Worm (Caenorhabditis elegans) whole organism, mixed stage, embryonic: ENCODE results near the gene F57C7.4.

Experiments
- M03D4.4 ChIP-seq: sonication (generic microtip); optimal IDR thresholded peaks from 2 replicates; lab custom pipeline; 2017; ENCODE audit warnings: mild to moderate bottlenecking, missing genetic modification characterization, missing compliant biosample characterization
- bed-3 ChIP-seq: fragments of 200-800 bp; sonication (Bioruptor generic); optimal IDR thresholded peaks from 3 replicates; lab custom pipeline; 2018; ENCODE audit warnings: mild to moderate bottlenecking, missing genetic modification characterization, moderate library complexity, missing compliant biosample characterization
- blmp-1 ChIP-seq: fragments of 150-350 bp; optimal IDR thresholded peaks from 2 replicates; lab custom pipeline; 2014; ENCODE audit warnings: missing biosample characterization, missing genetic modification characterization
- ceh-39 ChIP-seq: fragments of 150-350 bp; optimal IDR thresholded peaks from 2 replicates; lab custom pipeline; 2014; ENCODE audit warnings: missing biosample characterization, missing genetic modification characterization
- ceh-43 ChIP-seq: fragments of 200-800 bp; sonication (Bioruptor generic); optimal IDR thresholded peaks from 2 replicates; lab custom pipeline; 2018; ENCODE audit warnings: mild to moderate bottlenecking, missing genetic modification characterization, moderate library complexity, missing compliant biosample characterization
- ceh-83 ChIP-seq: fragments of 200-800 bp; sonication (Bioruptor generic); optimal IDR thresholded peaks from 2 replicates; lab custom pipeline; 2018; ENCODE audit warnings: mild to moderate bottlenecking, missing genetic modification characterization, missing compliant biosample characterization
- ces-1 ChIP-seq: fragments of 150-350 bp; optimal IDR thresholded peaks from 2 replicates; lab custom pipeline; 2014; ENCODE audit warnings: missing biosample characterization, missing genetic modification reagents, missing genetic modification characterization
- cnd-1 ChIP-seq: fragments of 200-800 bp; sonication (Bioruptor generic); optimal IDR thresholded peaks from 2 replicates; lab custom pipeline; 2018; ENCODE audit warnings: mild to moderate bottlenecking, missing genetic modification characterization, missing compliant biosample characterization
- drap-1 ChIP-seq: fragments of 200-800 bp; sonication (Bioruptor generic); optimal IDR thresholded peaks from 3 replicates; lab custom pipeline; 2018; ENCODE audit warnings: mild to moderate bottlenecking, missing genetic modification characterization, missing compliant biosample characterization
- elt-1 ChIP-seq: sonication (generic microtip); optimal IDR thresholded peaks from 2 replicates; lab custom pipeline; 2017; ENCODE audit warnings: missing genetic modification characterization, mild to moderate bottlenecking, missing compliant biosample characterization, antibody characterized with exemption, moderate library complexity, borderline replicate concordance; ENCODE audit not compliant: insufficient read depth
- elt-3 ChIP-seq: fragments of 150-350 bp; optimal IDR thresholded peaks from 2 replicates; lab custom pipeline; 2014; ENCODE audit warnings: missing biosample characterization, missing genetic modification characterization
- flh-1 ChIP-seq: fragments of 200-800 bp; sonication (Bioruptor generic); optimal IDR thresholded peaks from 2 replicates; lab custom pipeline; 2018; ENCODE audit warnings: mild to moderate bottlenecking, missing genetic modification characterization, moderate library complexity, missing compliant biosample characterization
- ham-2 ChIP-seq: fragments of 200-800 bp; sonication (Bioruptor generic); optimal IDR thresholded peaks from 2 replicates; lab custom pipeline; 2018; ENCODE audit warnings: mild to moderate bottlenecking, missing genetic modification characterization, missing compliant biosample characterization
- hlh-1 ChIP-seq: fragments of 150-350 bp; optimal IDR thresholded peaks from 2 replicates; lab custom pipeline; 2014; ENCODE audit warnings: missing biosample characterization, missing genetic modification reagents, missing genetic modification characterization
- lin-13 ChIP-seq: fragments of 150-350 bp; optimal IDR thresholded peaks from 2 replicates; lab custom pipeline; 2014; ENCODE audit warnings: missing biosample characterization, missing genetic modification characterization
- lin-32 ChIP-seq: fragments of 200-800 bp; sonication (Bioruptor generic); optimal IDR thresholded peaks from 2 replicates; lab custom pipeline; 2018; ENCODE audit warnings: mild to moderate bottlenecking, missing genetic modification characterization, missing compliant biosample characterization
- lsy-2 ChIP-seq: fragments of 150-350 bp; optimal IDR thresholded peaks from 2 replicates; lab custom pipeline; 2014; ENCODE audit warnings: missing biosample characterization, missing genetic modification characterization
- mab-5 ChIP-seq: fragments of 150-350 bp; optimal IDR thresholded peaks from 2 replicates; lab custom pipeline; 2014; ENCODE audit warnings: missing biosample characterization, missing genetic modification characterization
- mep-1 ChIP-seq: fragments of 150-350 bp; optimal IDR thresholded peaks from 2 replicates; lab custom pipeline; 2017; ENCODE audit warnings: missing biosample characterization, missing genetic modification reagents, missing genetic modification characterization, inconsistent platforms
- mls-2 ChIP-seq: sonication (generic microtip); optimal IDR thresholded peaks from 2 replicates; lab custom pipeline; 2016; ENCODE audit warnings: mild to moderate bottlenecking, missing genetic modification characterization, moderate library complexity, missing compliant biosample characterization
- nhr-12 ChIP-seq: fragments of 150-350 bp; optimal IDR thresholded peaks from 2 replicates; lab custom pipeline; 2014; ENCODE audit warnings: missing biosample characterization, missing genetic modification characterization
- nhr-2 ChIP-seq: fragments of 150-350 bp; optimal IDR thresholded peaks from 2 replicates; lab custom pipeline; 2014; ENCODE audit warnings: missing biosample characterization, missing genetic modification characterization
- nhr-237 ChIP-seq: fragments of 150-350 bp; optimal IDR thresholded peaks from 2 replicates; lab custom pipeline; 2014; ENCODE audit warnings: missing biosample characterization, missing genetic modification characterization
- nhr-28 ChIP-seq: fragments of 150-350 bp; optimal IDR thresholded peaks from 2 replicates; lab custom pipeline; 2014; ENCODE audit warnings: missing biosample characterization, missing genetic modification characterization
- nhr-76 ChIP-seq: sonication (generic microtip); optimal IDR thresholded peaks from 2 replicates; lab custom pipeline; 2017; ENCODE audit warnings: missing biosample characterization, missing genetic modification characterization
- pha-4 ChIP-seq: fragments of 150-350 bp; optimal IDR thresholded peaks from 2 replicates; lab custom pipeline; 2018; ENCODE audit warnings: missing biosample characterization, missing genetic modification reagents, missing genetic modification characterization
- sem-2 ChIP-seq: fragments of 200-800 bp; sonication (Bioruptor generic); optimal IDR thresholded peaks from 2 replicates; lab custom pipeline; 2018; ENCODE audit warnings: mild to moderate bottlenecking, missing genetic modification characterization, missing compliant biosample characterization
- snpc-4 ChIP-seq: fragments of 150-350 bp; optimal IDR thresholded peaks from 2 replicates; lab custom pipeline; 2014; ENCODE audit warnings: missing biosample characterization, missing genetic modification characterization
- sptf-1 ChIP-seq: sonication (generic microtip); optimal IDR thresholded peaks from 2 replicates; lab custom pipeline; 2017; ENCODE audit warnings: mild to moderate bottlenecking, missing genetic modification characterization, moderate library complexity, missing compliant biosample characterization
- tbx-8 ChIP-seq: fragments of 200-800 bp; sonication (Bioruptor generic); optimal IDR thresholded peaks from 2 replicates; lab custom pipeline; 2018; ENCODE audit warnings: mild to moderate bottlenecking, missing genetic modification characterization, moderate library complexity, missing compliant biosample characterization
- unc-120 ChIP-seq: sonication (generic microtip); optimal IDR thresholded peaks from 2 replicates; lab custom pipeline; 2017; ENCODE audit warnings: missing genetic modification characterization, missing compliant biosample characterization; ENCODE audit not compliant: poor library complexity, severe bottlenecking
- unc-39 ChIP-seq: fragments of 150-350 bp; optimal IDR thresholded peaks from 2 replicates; lab custom pipeline; 2014; ENCODE audit warnings: missing biosample characterization, missing genetic modification characterization
- unc-62 ChIP-seq: fragments of 150-350 bp; optimal IDR thresholded peaks from 2 replicates; lab custom pipeline; 2014; ENCODE audit warnings: missing biosample characterization, missing genetic modification reagents, missing genetic modification characterization
- zip-8 ChIP-seq: fragments of 150-350 bp; optimal IDR thresholded peaks from 2 replicates; lab custom pipeline; 2014; ENCODE audit warnings: missing biosample characterization, missing genetic modification characterization
- ztf-11 ChIP-seq: fragments of 150-350 bp; optimal IDR thresholded peaks from 2 replicates; lab custom pipeline; 2014; ENCODE audit warnings: missing biosample characterization, missing genetic modification characterization

Gene F57C7.4

ce11 chrX:10593234-10593633 is 3.9 kb upstream of the F57C7.4 start, which contains the start of gene sdn-1:
TSS of gene sdn-1 (minus strand) at chrX:10593334.
- no peak for TF ChIP-seq elt-1 (tag; lab: Kevin White, UChicago)
- no peak for TF ChIP-seq nhr-2 (tag; lab: Kevin White, UChicago)
- no peak for TF ChIP-seq sptf-1 (tag; lab: Kevin White, UChicago)
- TF ChIP-seq ztf-11 (tag; lab: Kevin White, UChicago): no peak
- no peak for TF ChIP-seq cnd-1 (tag; lab: Kevin White, UChicago)
- no peak for TF ChIP-seq ces-1 (GFP tag; lab: Kevin White, UChicago)
- TF ChIP-seq lin-32 (GFP tag; lab: Kevin White, UChicago): no peak

ce11 chrX:10591208-10591782 is 1.9 kb upstream of the F57C7.4 start:
- TF ChIP-seq ceh-83 (GFP tag; lab: Kevin White, UChicago) (no peak), unc-62 (peak; percentile 45), unc-120 (tag; lab: Kevin White, UChicago) (no peak), bed-3 (GFP tag; lab: Kevin White, UChicago) (no peak), hlh-1 (no peak), sptf-1 (tag; lab: Kevin White, UChicago) (no peak), ztf-11 (tag; lab: Kevin White, UChicago) (no peak), nhr-76 (tag; lab: Kevin White, UChicago) (no peak), cnd-1 (tag; lab: Kevin White, UChicago) (peak; percentile 76), lin-32 (GFP tag; lab: Kevin White, UChicago) (peak; percentile 5), tbx-8 (GFP tag; lab: Kevin White, UChicago) (no peak), ces-1 (GFP tag; lab: Kevin White, UChicago) (peak; percentile 87), M03D4.4 (tag; lab: Kevin White, UChicago) (no peak), elt-1 (tag; lab: Kevin White, UChicago) (no peak), nhr-237 (no peak)

DNA sequence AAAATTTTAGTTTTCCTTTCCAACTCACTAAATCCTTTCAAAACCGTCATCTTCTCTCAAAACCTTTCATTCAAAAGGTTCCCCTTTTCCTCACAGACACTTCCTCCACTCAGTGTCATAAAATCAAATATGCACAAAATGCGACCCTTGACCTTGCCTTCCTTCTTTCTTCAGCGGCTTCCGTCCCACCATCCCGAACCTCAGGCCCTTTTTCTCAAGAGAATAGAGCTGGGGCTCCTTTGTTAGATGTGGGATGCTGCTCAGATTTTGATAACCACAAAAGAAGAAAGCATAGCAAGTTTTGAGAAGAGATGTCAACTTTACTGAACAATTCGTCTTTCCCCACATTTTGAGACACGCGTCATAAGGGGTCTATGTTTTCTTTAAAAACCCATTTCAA is 1.4 kb upstream of the F57C7.4 start:
- TF ChIP-seq zip-8 (tag; lab: Kevin White, UChicago) (no peak), nhr-237 (no peak), sptf-1 (tag; lab: Kevin White, UChicago) (no peak), ceh-39 (no peak), ceh-83 (GFP tag; lab: Kevin White, UChicago) (no peak), snpc-4 (tag; lab: Kevin White, UChicago) (no peak), unc-120 (tag; lab: Kevin White, UChicago) (no peak), flh-1 (GFP tag; lab: Kevin White, UChicago) (no peak), elt-3 (tag; lab: Kevin White, UChicago) (no peak), M03D4.4 (tag; lab: Kevin White, UChicago) (no peak), lsy-2 (tag; lab: Kevin White, UChicago) (no peak), bed-3 (GFP tag; lab: Kevin White, UChicago) (no peak), tbx-8 (GFP tag; lab: Kevin White, UChicago) (no peak), ztf-11 (tag; lab: Kevin White, UChicago) (no peak)

- no peak for TF ChIP-seq nhr-76 (tag; lab: Kevin White, UChicago)
- no peak for TF ChIP-seq unc-39
- TF ChIP-seq zip-8 (tag; lab: Kevin White, UChicago): no peak
- peak; percentile 51 for TF ChIP-seq ces-1 (GFP tag; lab: Kevin White, UChicago)
Measured at ce11 chrX:10576872-10577271, 12.5 kb downstream of the F57C7.4 start, which contains the start of gene nhx-5. TSS of gene nhx-5 (plus strand) at chrX:10576953.

DNA sequence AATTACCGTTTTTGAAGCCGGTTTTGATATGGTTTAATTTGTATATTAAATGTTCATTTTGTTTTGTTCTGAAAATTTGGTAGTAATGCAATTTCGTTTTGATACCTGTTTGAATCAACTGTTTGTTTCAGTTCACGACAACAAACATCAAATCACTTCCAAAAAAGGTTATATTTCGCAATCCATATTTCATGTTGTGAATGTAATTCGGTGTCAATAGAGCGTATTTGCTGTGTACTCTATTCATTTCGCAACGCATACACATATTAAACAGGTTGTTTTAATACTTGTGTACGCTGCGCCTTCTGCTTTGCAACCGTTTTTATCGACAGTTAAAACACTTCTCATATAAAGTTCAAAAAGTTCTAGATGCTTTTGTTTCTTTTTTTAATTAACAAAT is 13.0 kb downstream of the F57C7.4 start:
- TF ChIP-seq blmp-1 (tag; lab: Kevin White, UChicago) (no peak), nhr-237 (peak; percentile 82), nhr-28 (tag; lab: Kevin White, UChicago) (no peak), elt-1 (tag; lab: Kevin White, UChicago) (no peak), elt-3 (tag; lab: Kevin White, UChicago) (peak; percentile 47), drap-1 (GFP tag; lab: Kevin White, UChicago) (no peak), hlh-1 (no peak), ceh-39 (no peak), bed-3 (GFP tag; lab: Kevin White, UChicago) (no peak), flh-1 (GFP tag; lab: Kevin White, UChicago) (no peak), ztf-11 (tag; lab: Kevin White, UChicago) (no peak), zip-8 (tag; lab: Kevin White, UChicago) (no peak), mep-1 (peak; percentile 21), unc-120 (tag; lab: Kevin White, UChicago) (no peak), mls-2 (tag; lab: Kevin White, UChicago) (no peak), mab-5 (tag; lab: Kevin White, UChicago) (no peak), lsy-2 (tag; lab: Kevin White, UChicago) (no peak), nhr-12 (tag; lab: Kevin White, UChicago) (no peak), pha-4 (tag; lab: Kevin White, UChicago) (peak; percentile 64), nhr-76 (tag; lab: Kevin White, UChicago) (no peak), lin-13 (tag; lab: Kevin White, UChicago) (no peak), ceh-83 (GFP tag; lab: Kevin White, UChicago) (no peak), unc-39 (no peak), sem-2 (GFP tag; lab: Kevin White, UChicago) (no peak), ham-2 (GFP tag; lab: Kevin White, UChicago) (no peak), cnd-1 (tag; lab: Kevin White, UChicago) (no peak), ces-1 (GFP tag; lab: Kevin White, UChicago) (peak; percentile 19), nhr-2 (tag; lab: Kevin White, UChicago) (no peak), tbx-8 (GFP tag; lab: Kevin White, UChicago) (no peak), unc-62 (peak; percentile 2), sptf-1 (tag; lab: Kevin White, UChicago) (no peak), ceh-43 (GFP tag; lab: Kevin White, UChicago) (no peak), M03D4.4 (tag; lab: Kevin White, UChicago) (no peak), snpc-4 (tag; lab: Kevin White, UChicago) (no peak)
